Worm (Caenorhabditis elegans) whole organism, late embryonic: Measurements from ENCODE around the gene mrpl-55.

ENCODE experiments used
- ama-1 ChIP-seq: fragments of 150-350 bp; optimal IDR thresholded peaks from 2 replicates; lab custom pipeline; 2014
- ceh-18 ChIP-seq: sonication (generic microtip); optimal IDR thresholded peaks from 2 replicates; lab custom pipeline; 2016; ENCODE audit warnings: missing genetic modification characterization, missing compliant biosample characterization
- ceh-24 ChIP-seq: sonication (generic microtip); optimal IDR thresholded peaks from 2 replicates; lab custom pipeline; 2016; ENCODE audit warnings: mild to moderate bottlenecking, missing genetic modification characterization, missing compliant biosample characterization
- dve-1 ChIP-seq: sonication (generic microtip); optimal IDR thresholded peaks from 2 replicates; lab custom pipeline; 2017; ENCODE audit warnings: antibody characterized with exemption, mild to moderate bottlenecking, missing genetic modification characterization, missing compliant biosample characterization
- ets-4 ChIP-seq: sonication (generic microtip); optimal IDR thresholded peaks from 2 replicates; lab custom pipeline; 2016; ENCODE audit warnings: missing genetic modification characterization, missing compliant biosample characterization
- hlh-13 ChIP-seq: fragments of 200-800 bp; sonication (Bioruptor generic); optimal IDR thresholded peaks from 2 replicates; lab custom pipeline; 2018; ENCODE audit warnings: mild to moderate bottlenecking, missing genetic modification characterization, missing compliant biosample characterization
- lin-11 ChIP-seq: fragments of 200-800 bp; sonication (Bioruptor generic); optimal IDR thresholded peaks from 2 replicates; lab custom pipeline; 2018; ENCODE audit warnings: mild to moderate bottlenecking, missing genetic modification characterization, missing compliant biosample characterization
- pat-9 ChIP-seq: fragments of 200-800 bp; sonication (Bioruptor generic); optimal IDR thresholded peaks from 2 replicates; lab custom pipeline; 2018; ENCODE audit warnings: mild to moderate bottlenecking, missing genetic modification characterization, moderate library complexity, missing compliant biosample characterization
- pha-4 ChIP-seq: fragments of 150-350 bp; optimal IDR thresholded peaks from 2 replicates; lab custom pipeline; 2018; ENCODE audit warnings: missing biosample characterization, missing genetic modification reagents, missing genetic modification characterization
- unc-55 ChIP-seq: sonication (generic microtip); optimal IDR thresholded peaks from 2 replicates; lab custom pipeline; 2017; ENCODE audit warnings: missing biosample characterization, missing genetic modification reagents, missing genetic modification characterization
- unc-86 ChIP-seq: sonication (generic microtip); optimal IDR thresholded peaks from 2 replicates; lab custom pipeline; 2016; ENCODE audit warnings: missing genetic modification characterization, missing compliant biosample characterization

ce11 chrIV:440509-440908, 3.3 kb upstream of the mrpl-55 start, which contains the start of gene hum-8:
- TF ChIP-seq hlh-13 (GFP tag; lab: Kevin White, UChicago) (no peak), unc-55 (GFP tag; lab: Kevin White, UChicago) (no peak), ama-1 (lab: Kevin White, UChicago) (no peak), lin-11 (tag; lab: Kevin White, UChicago) (no peak), pha-4 (tag; lab: Kevin White, UChicago) (no peak), ceh-18 (tag; lab: Kevin White, UChicago) (no peak), ets-4 (no peak), ceh-24 (tag; lab: Kevin White, UChicago) (no peak), unc-86 (tag; lab: Kevin White, UChicago) (no peak), dve-1 (tag; lab: Kevin White, UChicago) (no peak), pat-9 (no peak)
